Fruit fly (Drosophila melanogaster) whole organism, embryonic: ENCODE results near the gene CG6652.

ENCODE experiments used
- Atf-2 ChIP-seq: fragments of 200-800 bp; sonication (Bioruptor generic); optimal IDR thresholded peaks from 2 replicates; lab custom pipeline; 2016; ENCODE audit warnings: missing biosample characterization, missing genetic modification characterization
- Bteb2 ChIP-seq: fragments of 200-800 bp; sonication (Bioruptor generic); optimal IDR thresholded peaks from 2 replicates; lab custom pipeline; 2016; ENCODE audit warnings: missing biosample characterization, missing genetic modification characterization
- CG12744 ChIP-seq: fragments of 200-800 bp; sonication (Bioruptor generic); optimal IDR thresholded peaks from 2 replicates; lab custom pipeline; 2016; ENCODE audit warnings: missing biosample characterization, missing genetic modification characterization
- CG12769 ChIP-seq: fragments of 200-800 bp; sonication (Bioruptor generic); optimal IDR thresholded peaks from 2 replicates; lab custom pipeline; 2019; ENCODE audit warnings: missing biosample characterization, mild to moderate bottlenecking, missing genetic modification characterization, moderate library complexity
- CG12942 ChIP-seq: fragments of 200-800 bp; sonication (Bioruptor generic); optimal IDR thresholded peaks from 3 replicates; lab custom pipeline; 2016; ENCODE audit warnings: missing biosample characterization, missing genetic modification characterization
- CG13287 ChIP-seq: fragments of 200-800 bp; sonication (Bioruptor generic); IDR thresholded peaks from 2 replicates; pipeline ENCODE4 v1.3.6; 2022; ENCODE audit warnings: missing biosample characterization, missing genetic modification characterization; ENCODE audit not compliant: partially characterized antibody
- CG16779 ChIP-seq: fragments of 200-800 bp; sonication (Bioruptor generic); IDR thresholded peaks from 2 replicates; pipeline ENCODE4 v1.3.6; 2022; ENCODE audit warnings: missing biosample characterization, missing genetic modification characterization
- CG16813 ChIP-seq: fragments of 200-800 bp; sonication (Bioruptor generic); IDR thresholded peaks from 3 replicates; pipeline ENCODE4 v1.3.6; 2022; ENCODE audit warnings: missing biosample characterization, missing genetic modification characterization; ENCODE audit not compliant: partially characterized antibody
- CG17361 ChIP-seq: fragments of 200-800 bp; sonication (Bioruptor generic); IDR thresholded peaks from 3 replicates; pipeline ENCODE4 v1.3.6; 2022; ENCODE audit warnings: missing biosample characterization, missing genetic modification characterization
- CG18599 ChIP-seq: fragments of 200-800 bp; sonication (Bioruptor generic); optimal IDR thresholded peaks from 3 replicates; lab custom pipeline; 2017; ENCODE audit warnings: missing biosample characterization, missing genetic modification characterization, mild to moderate bottlenecking, moderate library complexity, missing genetic modification reagents
- CG18764 ChIP-seq: fragments of 200-800 bp; sonication (Bioruptor generic); optimal IDR thresholded peaks from 3 replicates; lab custom pipeline; 2016; ENCODE audit warnings: missing biosample characterization, missing genetic modification characterization
- CG3163 ChIP-seq: fragments of 200-800 bp; sonication (Bioruptor generic); optimal IDR thresholded peaks from 3 replicates; lab custom pipeline; 2016; ENCODE audit warnings: missing biosample characterization, missing genetic modification characterization
- CG32772 ChIP-seq: fragments of 200-800 bp; sonication (Bioruptor generic); IDR thresholded peaks from 2 replicates; pipeline ENCODE4 v1.3.6; 2022; ENCODE audit warnings: missing biosample characterization, missing genetic modification characterization
- CG3407 ChIP-seq: fragments of 200-800 bp; sonication (Bioruptor generic); optimal IDR thresholded peaks from 2 replicates; lab custom pipeline; 2018; ENCODE audit warnings: missing biosample characterization, mild to moderate bottlenecking, missing genetic modification characterization
- CG6689 ChIP-seq: fragments of 200-800 bp; sonication (Bioruptor generic); IDR thresholded peaks from 2 replicates; pipeline ENCODE4 v1.3.6; 2022; ENCODE audit warnings: missing biosample characterization, missing genetic modification characterization
- Gug ChIP-seq: fragments of 200-800 bp; sonication (Bioruptor generic); IDR thresholded peaks from 4 replicates; pipeline ENCODE4 v1.3.6; 2022; ENCODE audit warnings: missing biosample characterization, missing genetic modification characterization
- HmgZ ChIP-seq: fragments of 200-800 bp; sonication (Bioruptor generic); optimal IDR thresholded peaks from 2 replicates; lab custom pipeline; 2018; ENCODE audit warnings: missing biosample characterization, mild to moderate bottlenecking, missing genetic modification characterization
- Hr3 ChIP-seq: fragments of 200-800 bp; sonication (Bioruptor generic); optimal IDR thresholded peaks from 3 replicates; lab custom pipeline; 2016; ENCODE audit warnings: missing biosample characterization, missing genetic modification characterization
- Jarid2 ChIP-seq: fragments of 200-800 bp; sonication (Bioruptor generic); optimal IDR thresholded peaks from 3 replicates; lab custom pipeline; 2017; ENCODE audit warnings: mild to moderate bottlenecking, missing biosample characterization, missing genetic modification reagents, missing genetic modification characterization
- MESR4 ChIP-seq: fragments of 200-800 bp; sonication (Bioruptor generic); optimal IDR thresholded peaks from 2 replicates; lab custom pipeline; 2018; ENCODE audit warnings: missing biosample characterization, mild to moderate bottlenecking, missing genetic modification characterization, moderate library complexity
- NC2α ChIP-seq: fragments of 200-800 bp; sonication (Bioruptor generic); optimal IDR thresholded peaks from 2 replicates; lab custom pipeline; 2016; ENCODE audit warnings: missing biosample characterization, missing genetic modification characterization
- Nf-YC ChIP-seq: fragments of 200-800 bp; optimal IDR thresholded peaks from 3 replicates; lab custom pipeline; 2019; ENCODE audit warnings: missing biosample characterization, mild to moderate bottlenecking, missing genetic modification characterization, moderate library complexity
- Sry-β ChIP-seq: fragments of 200-800 bp; sonication (Bioruptor generic); optimal IDR thresholded peaks from 2 replicates; lab custom pipeline; 2018; ENCODE audit warnings: missing biosample characterization, mild to moderate bottlenecking, missing genetic modification characterization, moderate library complexity
- Vsx1 ChIP-seq: fragments of 200-800 bp; sonication (Bioruptor generic); optimal IDR thresholded peaks from 2 replicates; lab custom pipeline; 2017; ENCODE audit warnings: missing biosample characterization, mild to moderate bottlenecking, missing genetic modification characterization, missing genetic modification reagents
- abd-A ChIP-seq: fragments of 200-800 bp; sonication (Bioruptor generic); optimal IDR thresholded peaks from 3 replicates; lab custom pipeline; 2019; ENCODE audit warnings: missing biosample characterization, mild to moderate bottlenecking, missing genetic modification characterization, moderate library complexity
- amos ChIP-seq: fragments of 200-800 bp; sonication (Bioruptor generic); IDR thresholded peaks from 2 replicates; pipeline ENCODE4 v1.3.6; 2022; ENCODE audit warnings: missing biosample characterization, missing genetic modification characterization; ENCODE audit not compliant: partially characterized antibody
- aop ChIP-seq: fragments of 200-800 bp; sonication (Bioruptor generic); IDR thresholded peaks from 2 replicates; pipeline ENCODE4 v1.3.6; 2022; ENCODE audit warnings: missing biosample characterization, missing genetic modification characterization
- ato ChIP-seq: fragments of 200-800 bp; sonication (Bioruptor generic); IDR thresholded peaks from 2 replicates; pipeline ENCODE4 v1.3.6; 2022; ENCODE audit warnings: missing biosample characterization, missing genetic modification characterization; ENCODE audit not compliant: partially characterized antibody
- bab2 ChIP-seq: fragments of 200-800 bp; sonication (Bioruptor generic); optimal IDR thresholded peaks from 2 replicates; lab custom pipeline; 2016; ENCODE audit warnings: missing biosample characterization, missing genetic modification characterization
- caup ChIP-seq: fragments of 200-800 bp; sonication (Bioruptor generic); optimal IDR thresholded peaks from 3 replicates; lab custom pipeline; 2017; ENCODE audit warnings: missing biosample characterization, mild to moderate bottlenecking, missing genetic modification characterization, moderate library complexity; ENCODE audit not compliant: severe bottlenecking
- ci ChIP-seq: fragments of 200-800 bp; sonication (Bioruptor generic); IDR thresholded peaks from 3 replicates; pipeline ENCODE4 v1.3.6; 2022; ENCODE audit warnings: missing biosample characterization, missing genetic modification characterization
- dysf ChIP-seq: fragments of 200-800 bp; sonication (Bioruptor generic); IDR thresholded peaks from 3 replicates; pipeline ENCODE4 v1.3.6; 2022; ENCODE audit warnings: missing biosample characterization, missing genetic modification characterization
- gfzf ChIP-seq: fragments of 200-800 bp; sonication (Bioruptor generic); optimal IDR thresholded peaks from 2 replicates; lab custom pipeline; 2016; ENCODE audit warnings: missing biosample characterization, mild to moderate bottlenecking, missing genetic modification characterization, moderate library complexity
- inv ChIP-seq: fragments of 200-800 bp; sonication (Bioruptor generic); IDR thresholded peaks from 2 replicates; pipeline ENCODE4 v1.3.6; 2022; ENCODE audit warnings: missing biosample characterization, missing genetic modification characterization; ENCODE audit not compliant: partially characterized antibody
- kay ChIP-seq: fragments of 200-800 bp; sonication (Bioruptor generic); optimal IDR thresholded peaks from 2 replicates; lab custom pipeline; 2016; ENCODE audit warnings: missing biosample characterization, missing genetic modification characterization
- knrl ChIP-seq: fragments of 200-800 bp; sonication (Bioruptor generic); IDR thresholded peaks from 3 replicates; pipeline ENCODE4 v1.3.6; 2022; ENCODE audit warnings: missing biosample characterization, missing genetic modification characterization; ENCODE audit not compliant: partially characterized antibody
- otp ChIP-seq: fragments of 200-800 bp; sonication (Bioruptor generic); IDR thresholded peaks from 3 replicates; pipeline ENCODE4, ENCODE4 v1.3.6; 2022; ENCODE audit warnings: missing biosample characterization, missing genetic modification characterization
- prd ChIP-seq, 3 experiments: fragments of >200 bp in 2 of 3; fragments of 200-800 bp in 1 of 3; sonication (Bioruptor generic) in 1 of 3; optimal IDR thresholded peaks in 2 of 3; IDR thresholded peaks in 1 of 3; 2 replicates in 2 of 3; 3 replicates in 1 of 3; pipeline versions ENCODE4 v1.3.6 to Lab custom; 2017 to 2022; ENCODE audit warnings: missing biosample characterization in 1 of 3, missing genetic modification characterization in 1 of 3
- ranshi ChIP-seq: fragments of 200-800 bp; sonication (Bioruptor generic); IDR thresholded peaks from 2 replicates; pipeline ENCODE4 v1.3.6; 2022; ENCODE audit warnings: missing biosample characterization, missing genetic modification characterization
- rib ChIP-seq: fragments of 200-800 bp; sonication (Bioruptor generic); IDR thresholded peaks from 2 replicates; pipeline ENCODE4 v1.3.6; 2022; ENCODE audit warnings: missing biosample characterization, missing genetic modification characterization
- ro ChIP-seq: fragments of 200-800 bp; sonication (Bioruptor generic); IDR thresholded peaks from 2 replicates; pipeline ENCODE4 v1.3.6; 2022; ENCODE audit warnings: missing biosample characterization, missing genetic modification characterization
- row ChIP-seq: fragments of 200-800 bp; sonication (Bioruptor generic); IDR thresholded peaks from 3 replicates; pipeline ENCODE4 v1.3.6; 2022; ENCODE audit warnings: missing biosample characterization, missing genetic modification characterization
- sima ChIP-seq: fragments of 200-800 bp; sonication (Bioruptor generic); optimal IDR thresholded peaks from 2 replicates; lab custom pipeline; 2016; ENCODE audit warnings: missing biosample characterization, missing genetic modification characterization
- sqz ChIP-seq: fragments of 200-800 bp; sonication (Bioruptor generic); optimal IDR thresholded peaks from 3 replicates; lab custom pipeline; 2018; ENCODE audit warnings: missing biosample characterization, mild to moderate bottlenecking, missing genetic modification characterization
- ssp ChIP-seq: fragments of 200-800 bp; sonication (Bioruptor generic); IDR thresholded peaks from 2 replicates; pipeline ENCODE4 v1.3.6; 2022; ENCODE audit warnings: missing biosample characterization, missing genetic modification characterization
- tin ChIP-seq: fragments of 200-800 bp; sonication (Bioruptor generic); optimal IDR thresholded peaks from 3 replicates; lab custom pipeline; 2016; ENCODE audit warnings: missing biosample characterization, missing genetic modification characterization
- tll ChIP-seq, 2 experiments: fragments of 200-800 bp in 1 of 2; fragments of >200 bp in 1 of 2; sonication (Bioruptor generic) in 1 of 2; optimal IDR thresholded peaks; 2 replicates each; lab custom pipeline; 2017 to 2019; ENCODE audit warnings: missing biosample characterization in 2 of 2, missing genetic modification characterization in 2 of 2, mild to moderate bottlenecking in 1 of 2, moderate library complexity in 1 of 2

Gene CG6652

DNA sequence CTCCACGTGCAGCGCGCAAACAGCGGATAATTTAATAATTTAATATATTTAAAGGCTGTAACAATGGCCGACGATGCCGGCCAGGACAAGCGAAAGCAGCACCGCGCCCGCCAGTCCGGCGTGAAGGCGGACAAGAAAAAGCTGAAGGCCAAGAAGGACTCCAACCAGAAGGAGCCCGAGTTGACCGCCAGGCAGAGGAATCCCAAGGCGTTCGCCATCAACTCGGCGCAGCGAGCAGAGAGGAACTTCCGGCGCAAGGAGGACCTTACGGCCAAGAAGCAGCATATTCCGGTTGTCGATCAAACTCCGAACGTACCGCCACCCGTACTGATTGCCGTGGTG, 6.1 kb downstream of the CG6652 start (continued):
- TF ChIP-seq CG12769 (tag; lab: Kevin White, UChicago) (no peak), CG18599 (no peak), Hr3 (GFP tag; lab: Kevin White, UChicago) (no peak), Sry-β (no peak), CG13287 (no peak), ci (GFP tag; lab: Robert Waterston, UW) (peak; percentile 1; the same call in 1 of the 3 replicates), Nf-YC (tag; lab: Kevin White, UChicago) (no peak), CG16813 (no peak), NC2α (GFP tag; lab: Kevin White, UChicago) (no peak), CG32772 (GFP tag; lab: Robert Waterston, UW) (no peak), ranshi (no peak), MESR4 (GFP tag; lab: Kevin White, UChicago) (peak; percentile 52)

DNA sequence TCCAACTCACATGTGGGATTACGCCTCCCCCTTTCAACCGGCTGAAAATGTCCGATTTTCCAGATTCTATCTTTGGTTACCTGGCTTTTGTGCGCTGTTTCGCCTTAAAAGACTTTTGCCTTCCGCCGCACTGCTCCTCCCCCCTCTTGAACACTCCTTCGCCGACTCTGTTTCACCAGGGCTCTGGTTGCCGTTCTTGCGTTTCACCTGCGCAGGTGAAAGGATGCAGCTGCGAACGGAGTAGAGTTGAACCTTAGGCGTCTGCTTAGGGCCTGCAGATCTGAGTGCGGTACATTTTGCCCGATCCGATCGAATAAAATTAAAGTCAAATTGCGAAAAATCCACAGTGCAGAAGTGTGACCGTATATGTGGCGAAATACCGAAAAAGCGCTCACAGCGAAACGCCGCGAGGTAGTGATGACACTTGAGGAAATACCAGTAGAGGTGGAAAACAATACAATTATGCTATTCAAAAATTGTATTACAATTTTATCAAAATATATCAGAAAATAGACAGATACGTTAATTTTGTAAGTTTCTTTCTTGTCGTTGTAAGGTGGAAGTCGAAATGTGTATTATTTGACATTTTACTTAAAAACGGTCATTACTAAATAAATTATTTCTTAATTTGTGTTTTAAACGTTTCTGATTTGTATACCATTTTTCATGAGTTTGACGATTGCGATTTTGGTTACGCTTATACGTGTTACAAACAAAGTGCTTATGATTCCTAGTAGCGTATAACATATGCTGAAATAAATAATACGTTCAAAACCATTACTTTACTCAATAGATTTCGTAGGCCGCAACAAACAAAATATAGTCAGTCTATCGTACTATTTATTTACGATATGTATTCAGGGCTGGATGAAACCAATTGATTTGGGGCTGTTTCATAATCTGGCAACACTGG, 6.7 kb downstream of the CG6652 start, which contains the start of the genes CG6664 and CG7728:
CG6664 (minus strand) TSS at position 518 of the 913 bp plus-strand sequence.
CG7728 (plus strand) TSS at position 874 of the 913 bp plus-strand sequence.
- peak; percentile 16; the same call in 1 of the 3 replicates for TF ChIP-seq dysf
- TF ChIP-seq CG3163 = peak; percentile 29
- TF ChIP-seq Jarid2 (GFP tag; lab: Kevin White, UChicago) = no peak
- TF ChIP-seq caup (GFP tag; lab: Kevin White, UChicago) = no peak
- TF ChIP-seq amos (GFP tag; lab: Robert Waterston, UW) = peak; percentile 60; the same call in 1 of the 2 replicates
- TF ChIP-seq tll (GFP tag; optimal IDR thresholded peaks at IDR 0.05; lab: Kevin White, UChicago) = peak in 1 of 2 experiments; percentile 59
- no peak for TF ChIP-seq sqz (GFP tag; lab: Kevin White, UChicago)
- no peak for TF ChIP-seq Bteb2 (GFP tag; lab: Kevin White, UChicago)
- no peak for TF ChIP-seq sima (GFP tag; lab: Kevin White, UChicago)
- TF ChIP-seq CG18764 = no peak
- no peak for TF ChIP-seq ato (GFP tag; lab: Robert Waterston, UW)
- peak; percentile 8 for TF ChIP-seq Atf-2 (GFP tag; lab: Kevin White, UChicago)
- TF ChIP-seq kay = no peak
- no peak for TF ChIP-seq abd-A (tag; lab: Kevin White, UChicago)
- TF ChIP-seq bab2 (GFP tag; lab: Kevin White, UChicago) = peak; percentile 38
- TF ChIP-seq rib (GFP tag; lab: Robert Waterston, UW) = peak; percentile 58
- TF ChIP-seq CG3407 = no peak
- peak; percentile 83 for TF ChIP-seq gfzf (GFP tag; lab: Kevin White, UChicago)
- TF ChIP-seq Gug (GFP tag; lab: Robert Waterston, UW) = peak; percentile 59; the same call in 2 of the 4 replicates
- TF ChIP-seq tin (GFP tag; lab: Kevin White, UChicago) = peak; percentile 44
- peak; percentile 46 for TF ChIP-seq ssp (GFP tag; lab: Robert Waterston, UW)
- peak; percentile 39; the same call in 1 of the 2 replicates for TF ChIP-seq inv (GFP tag; lab: Robert Waterston, UW)
- TF ChIP-seq prd (optimal IDR thresholded peaks at IDR 0.05; lab: Kevin White, UChicago) = no peak
- TF ChIP-seq prd (GFP tag; IDR thresholded peaks at IDR 0.05; lab: Robert Waterston, UW) = peak; percentile 62; the same call in 2 of the 3 replicates
- peak; percentile 55 for TF ChIP-seq Nf-YC (tag; lab: Kevin White, UChicago)
- no peak for TF ChIP-seq aop (GFP tag; lab: Robert Waterston, UW)
- no peak for TF ChIP-seq ro
- peak; percentile 59; the same call in 2 of the 3 replicates for TF ChIP-seq knrl
- no peak for TF ChIP-seq Vsx1 (GFP tag; lab: Kevin White, UChicago)
- 0 out of 2 replicates have a peak, but pooled peaks have one; percentile 16 for TF ChIP-seq CG6689 (GFP tag; lab: Robert Waterston, UW)
- TF ChIP-seq CG16779 (GFP tag; lab: Robert Waterston, UW) = no peak
- TF ChIP-seq CG12744 (GFP tag; lab: Kevin White, UChicago) = no peak
- TF ChIP-seq otp = 0 out of 3 replicates have a peak, but pooled peaks have one; percentile 33
- peak; percentile 88 for TF ChIP-seq row (GFP tag; lab: Robert Waterston, UW)
- peak; percentile 78 for TF ChIP-seq CG17361
- TF ChIP-seq HmgZ (tag; lab: Kevin White, UChicago) = no peak
- peak; percentile 40 for TF ChIP-seq CG12942 (GFP tag; lab: Kevin White, UChicago)
